Worm (Caenorhabditis elegans) whole organism, L1 larva: ENCODE results near the gene C55A6.1.

Source experiments
- ama-1 ChIP-seq: fragments of 150-350 bp; optimal IDR thresholded peaks from 2 replicates; lab custom pipeline; 2014
- blmp-1 ChIP-seq: fragments of 150-350 bp; optimal IDR thresholded peaks from 2 replicates; lab custom pipeline; 2014; ENCODE audit warnings: missing biosample characterization, missing genetic modification characterization
- dpl-1 ChIP-seq, 3 experiments: fragments of 150-350 bp in 2 of 3; sonication (generic microtip) in 1 of 3; optimal IDR thresholded peaks; 2 replicates each; lab custom pipeline; 2014 to 2017; ENCODE audit warnings: missing biosample characterization in 3 of 3, missing genetic modification characterization in 3 of 3, missing genetic modification reagents in 3 of 3
- elt-3 ChIP-seq, 6 experiments: fragments of 150-350 bp in 1 of 6; sonication (generic microtip); optimal IDR thresholded peaks; 2 replicates each; lab custom pipeline; 2017 to 2018; ENCODE audit warnings: missing biosample characterization in 6 of 6, missing genetic modification characterization in 6 of 6, inconsistent platforms in 1 of 6
- ets-5 ChIP-seq: fragments of 200-800 bp; sonication (Bioruptor generic); IDR thresholded peaks from 2 replicates; pipeline ENCODE4 v1.3.6; 2022; ENCODE audit warnings: missing genetic modification characterization, missing compliant biosample characterization
- lin-15B ChIP-seq: fragments of 150-350 bp; sonication (generic microtip); optimal IDR thresholded peaks from 3 replicates; lab custom pipeline; 2014; ENCODE audit warnings: missing biosample characterization, missing genetic modification characterization
- lin-39 ChIP-seq: fragments of 150-350 bp; optimal IDR thresholded peaks from 2 replicates; lab custom pipeline; 2014; ENCODE audit warnings: missing biosample characterization, missing genetic modification reagents, missing genetic modification characterization
- lir-3 ChIP-seq: sonication (generic microtip); optimal IDR thresholded peaks from 2 replicates; lab custom pipeline; 2016; ENCODE audit warnings: mild to moderate bottlenecking, missing genetic modification characterization, moderate library complexity, missing compliant biosample characterization; ENCODE audit not compliant: poor library complexity
- nhr-28 ChIP-seq: fragments of 150-350 bp; optimal IDR thresholded peaks from 2 replicates; lab custom pipeline; 2014; ENCODE audit warnings: missing biosample characterization, missing genetic modification characterization
- nhr-77 ChIP-seq: fragments of 150-350 bp; optimal IDR thresholded peaks from 2 replicates; lab custom pipeline; 2014; ENCODE audit warnings: missing biosample characterization, missing genetic modification characterization
- rnt-1 ChIP-seq: sonication (generic microtip); optimal IDR thresholded peaks from 2 replicates; lab custom pipeline; 2016; ENCODE audit warnings: mild to moderate bottlenecking, missing genetic modification characterization, moderate library complexity, missing compliant biosample characterization
- ztf-4 ChIP-seq: fragments of 150-350 bp; optimal IDR thresholded peaks from 2 replicates; lab custom pipeline; 2014; ENCODE audit warnings: missing biosample characterization, missing genetic modification characterization

DNA sequence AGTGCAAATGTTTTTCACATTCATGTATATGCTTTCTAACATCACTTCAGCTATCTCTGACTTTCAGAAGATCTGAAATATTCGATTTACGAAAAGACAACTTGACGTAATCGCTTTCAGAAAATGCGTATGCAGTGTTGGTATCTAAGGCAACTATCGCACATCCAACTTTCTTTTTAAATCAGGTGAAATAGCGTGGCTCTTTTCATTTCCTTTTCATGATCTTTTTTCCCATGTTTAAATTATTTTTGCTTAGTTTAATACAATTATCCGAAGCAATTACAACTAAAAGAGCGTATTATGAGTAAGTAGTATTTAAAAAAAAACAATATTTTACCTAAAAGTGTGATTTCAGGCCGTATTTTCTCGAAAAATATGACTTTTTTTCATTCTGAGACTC lies 42.0 kb upstream of the C55A6.1 start, which contains the start of gene F38B7.11:
- TF ChIP-seq nhr-28 (tag; lab: Kevin White, UChicago) (no peak), nhr-77 (tag; lab: Kevin White, UChicago) (no peak), blmp-1 (no peak), ets-5 (GFP tag; lab: Robert Waterston, UW) (no peak), ama-1 (no peak), rnt-1 (no peak), ztf-4 (no peak), lir-3 (tag; lab: Kevin White, UChicago) (no peak), lin-39 (tag; lab: Kevin White, UChicago) (no peak), lin-15B (no peak), dpl-1 (GFP tag; optimal IDR thresholded peaks at IDR 0.05; lab: Kevin White, UChicago) (no peak), elt-3 (tag; optimal IDR thresholded peaks at IDR 0.05; lab: Kevin White, UChicago) (no peak)
